Worm (Caenorhabditis elegans): ENCODE data around the gene K12B6.11.

Gene K12B6.11

DNA sequence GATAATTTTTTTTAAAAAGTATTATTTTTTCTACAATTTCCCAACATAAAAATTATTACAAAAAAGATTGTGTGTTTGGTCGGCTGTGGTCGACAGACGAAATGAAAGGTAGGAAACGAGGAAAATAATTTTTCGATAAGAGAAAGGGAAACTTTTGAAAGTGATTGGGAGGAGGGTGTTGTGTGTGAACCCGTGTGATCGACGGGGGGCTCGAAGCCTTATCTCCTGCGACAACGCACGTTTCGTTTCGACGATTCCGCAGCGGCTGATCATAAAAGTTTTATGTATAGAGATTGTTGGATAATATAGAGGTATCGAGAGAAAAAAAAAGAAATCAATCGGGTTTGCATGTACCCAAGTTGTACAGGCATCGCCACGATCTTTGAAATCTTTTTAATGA is 45.4 kb upstream of the K12B6.11 start (continued):
- TF ChIP-seq chd-7 (tag; optimal IDR thresholded peaks at IDR 0.05) (peak; percentile 4), unc-62 (GFP tag; optimal IDR thresholded peaks at IDR 0.05) (no peak), cebp-2 (GFP tag; IDR thresholded peaks at IDR 0.05) (no peak), ztf-6 (GFP tag; IDR thresholded peaks at IDR 0.05) (no peak), snpc-4 (GFP tag; optimal IDR thresholded peaks at IDR 0.05) (no peak), snpc-4 (tag; optimal IDR thresholded peaks at IDR 0.05) (peak in 1 of 4 experiments; percentile 2), rcor-1 (GFP tag; IDR thresholded peaks at IDR 0.05) (no peak), madf-10 (tag; optimal IDR thresholded peaks at IDR 0.05) (peak; percentile 46), pbrm-1 (GFP tag; IDR thresholded peaks at IDR 0.05) (no peak), rec-8 (tag; optimal IDR thresholded peaks at IDR 0.05) (no peak), attf-6 (GFP tag; IDR thresholded peaks at IDR 0.05) (no peak), egrh-3 (GFP tag; IDR thresholded peaks at IDR 0.05) (no peak; the same call in 1 of the 2 replicates), let-526 (GFP tag; IDR thresholded peaks at IDR 0.05) (no peak), mes-4 (tag; optimal IDR thresholded peaks at IDR 0.05) (no peak), hmg-1.2 (GFP tag; IDR thresholded peaks at IDR 0.05) (0 out of 2 replicates have a peak, but pooled peaks have one; percentile 7), lin-40 (tag; optimal IDR thresholded peaks at IDR 0.05) (peak; percentile 13), zfh-2 (GFP tag; conservative IDR thresholded peaks at IDR 0.05) (0 out of 2 replicates have a peak, but pooled peaks have one; percentile 11), repo-1 (tag; optimal IDR thresholded peaks at IDR 0.05) (no peak), F57C9.4 (tag; optimal IDR thresholded peaks at IDR 0.05) (no peak)

DNA sequence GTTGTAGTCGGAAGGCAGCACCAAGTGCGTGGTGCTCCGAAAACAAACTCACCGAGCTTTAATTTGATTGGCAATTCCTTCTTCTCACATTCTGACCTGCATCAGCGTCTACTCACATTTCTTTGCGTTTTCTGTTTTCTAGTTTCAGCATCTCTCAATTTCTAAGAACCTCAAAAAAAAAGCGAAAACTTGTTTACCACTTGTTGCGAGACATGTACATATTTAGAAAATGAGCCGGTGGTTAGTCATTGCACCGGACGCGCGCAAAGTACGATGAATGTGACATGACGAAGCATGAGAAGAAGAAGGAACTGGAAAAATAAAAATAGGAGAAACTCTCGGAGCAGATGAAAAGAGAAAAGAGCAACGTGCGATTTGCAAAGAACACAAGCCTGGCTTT is 44.1 kb upstream of the K12B6.11 start:
- TF ChIP-seq bed-1 (GFP tag; IDR thresholded peaks at IDR 0.05) = no peak
- TF ChIP-seq Y95B8A.8 (GFP tag; IDR thresholded peaks at IDR 0.05) = no peak
- no peak for TF ChIP-seq him-1 (tag; optimal IDR thresholded peaks at IDR 0.05)
- no peak for TF ChIP-seq ama-1 (optimal IDR thresholded peaks at IDR 0.05)
- TF ChIP-seq ama-1 (GFP tag; optimal IDR thresholded peaks at IDR 0.05) = no peak
- no peak for TF ChIP-seq F22D6.2 (tag; optimal IDR thresholded peaks at IDR 0.05)
- TF ChIP-seq K12H6.12 (tag; optimal IDR thresholded peaks at IDR 0.05) = no peak
- TF ChIP-seq ceh-91 (GFP tag; IDR thresholded peaks at IDR 0.05) = no peak
- TF ChIP-seq egrh-3 (GFP tag; IDR thresholded peaks at IDR 0.05) = no peak
- TF ChIP-seq let-607 (tag; optimal IDR thresholded peaks at IDR 0.05) = no peak
- TF ChIP-seq snpc-1.3 (tag; optimal IDR thresholded peaks at IDR 0.05; ENCODE audit: insufficient read depth) = no peak
- no peak for TF ChIP-seq sptf-2 (GFP tag; optimal IDR thresholded peaks at IDR 0.05)
- TF ChIP-seq let-526 (GFP tag; IDR thresholded peaks at IDR 0.05) = no peak
- no peak for TF ChIP-seq F37B4.10 (GFP tag; IDR thresholded peaks at IDR 0.05)
- TF ChIP-seq C17E4.6 (GFP tag; IDR thresholded peaks at IDR 0.05) = no peak
- TF ChIP-seq tlf-1 (GFP tag; optimal IDR thresholded peaks at IDR 0.05) = no peak
- no peak for TF ChIP-seq madf-10 (tag; optimal IDR thresholded peaks at IDR 0.05)

DNA sequence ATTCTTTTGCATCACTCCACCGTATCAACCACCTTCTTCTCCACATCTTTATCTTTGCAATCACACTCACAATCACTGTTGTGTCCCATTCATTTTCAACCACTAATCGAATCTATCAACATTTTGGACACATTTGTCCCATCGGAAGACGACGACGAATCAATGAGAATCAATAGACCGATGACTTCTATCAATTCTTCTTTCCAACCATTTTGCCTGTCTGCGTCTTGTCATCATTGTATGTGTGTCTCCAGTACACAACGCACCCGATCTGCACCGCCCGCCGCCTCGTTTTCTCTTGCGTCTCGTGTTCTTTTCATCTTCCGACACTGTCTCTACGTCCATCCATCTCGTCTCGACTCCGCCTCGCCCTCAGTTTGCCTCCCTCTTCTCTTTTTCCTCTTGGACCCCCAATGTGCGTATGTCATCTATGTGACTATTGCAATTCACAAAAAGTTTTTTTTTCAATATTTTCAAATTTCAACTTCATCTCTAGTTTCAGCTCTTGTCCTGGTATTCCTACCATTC is 42.2 kb upstream of the K12B6.11 start, which contains the start of gene dmd-7:
TSS of gene dmd-7 (plus strand) at position 478 of the 528 bp plus-strand sequence.
- TF ChIP-seq him-1 (tag; optimal IDR thresholded peaks at IDR 0.05) = no peak
- TF ChIP-seq ztf-18 (tag; optimal IDR thresholded peaks at IDR 0.05) = peak; percentile 8
- TF ChIP-seq madf-6 (GFP tag; IDR thresholded peaks at IDR 0.05) = no peak
- TF ChIP-seq ztf-26 (tag; optimal IDR thresholded peaks at IDR 0.05) = peak; percentile 90
- TF ChIP-seq Y67H2A.10 (GFP tag; conservative IDR thresholded peaks at IDR 0.05) = no peak
- TF ChIP-seq dox-1 (GFP tag; IDR thresholded peaks at IDR 0.05) = peak; percentile 67
- peak; percentile 34 for TF ChIP-seq lin-54 (GFP tag; optimal IDR thresholded peaks at IDR 0.05)
- TF ChIP-seq repo-1 (tag; optimal IDR thresholded peaks at IDR 0.05) = no peak
- 0 out of 2 replicates have a peak, but pooled peaks have one; percentile 67 for TF ChIP-seq nfyb-1 (GFP tag; IDR thresholded peaks at IDR 0.05)
- no peak for TF ChIP-seq T07F8.4 (tag; optimal IDR thresholded peaks at IDR 0.05)
- peak; percentile 83 for TF ChIP-seq madf-10 (tag; optimal IDR thresholded peaks at IDR 0.05)
- no peak for TF ChIP-seq F57A8.1 (GFP tag; optimal IDR thresholded peaks at IDR 0.05)
- peak; percentile 56 for TF ChIP-seq tbp1 (GFP tag; optimal IDR thresholded peaks at IDR 0.05)
- no peak for TF ChIP-seq lsl-1 (GFP tag; optimal IDR thresholded peaks at IDR 0.05)
- peak; percentile 80 for TF ChIP-seq nhr-80 (tag; optimal IDR thresholded peaks at IDR 0.05)
- TF ChIP-seq zfh-2 (GFP tag; conservative IDR thresholded peaks at IDR 0.05) = peak; percentile 92
- no peak for TF ChIP-seq pbrm-1 (GFP tag; IDR thresholded peaks at IDR 0.05)
- no peak for TF ChIP-seq F10E7.11 (tag; optimal IDR thresholded peaks at IDR 0.05)
- no peak for TF ChIP-seq xnd-1 (tag; optimal IDR thresholded peaks at IDR 0.05)

All from whole organism, young adult.